Worm (Caenorhabditis elegans) whole organism, late embryonic: ENCODE results near the gene fbxb-51.

ENCODE experiments used
- C38D4.7 ChIP-seq: fragments of 200-800 bp; sonication (Bioruptor generic); optimal IDR thresholded peaks from 2 replicates; lab custom pipeline; 2018; ENCODE audit warnings: mild to moderate bottlenecking, missing genetic modification characterization, moderate library complexity, missing compliant biosample characterization
- Y22D7AL.16 ChIP-seq: sonication (generic microtip); optimal IDR thresholded peaks from 2 replicates; lab custom pipeline; 2016; ENCODE audit warnings: missing genetic modification characterization, missing compliant biosample characterization
- ama-1 ChIP-seq: fragments of 150-350 bp; optimal IDR thresholded peaks from 2 replicates; lab custom pipeline; 2014
- ceh-18 ChIP-seq: sonication (generic microtip); optimal IDR thresholded peaks from 2 replicates; lab custom pipeline; 2016; ENCODE audit warnings: missing genetic modification characterization, missing compliant biosample characterization
- ceh-19 ChIP-seq: fragments of 200-800 bp; sonication (Bioruptor generic); optimal IDR thresholded peaks from 2 replicates; lab custom pipeline; 2018; ENCODE audit warnings: mild to moderate bottlenecking, missing genetic modification characterization, missing compliant biosample characterization
- ceh-22 ChIP-seq: sonication (generic microtip); optimal IDR thresholded peaks from 2 replicates; lab custom pipeline; 2017; ENCODE audit warnings: missing biosample characterization, missing genetic modification characterization
- ceh-24 ChIP-seq: sonication (generic microtip); optimal IDR thresholded peaks from 2 replicates; lab custom pipeline; 2016; ENCODE audit warnings: mild to moderate bottlenecking, missing genetic modification characterization, missing compliant biosample characterization
- ceh-30 ChIP-seq: fragments of 150-350 bp; optimal IDR thresholded peaks from 2 replicates; lab custom pipeline; 2014; ENCODE audit warnings: missing biosample characterization, missing genetic modification characterization
- ceh-31 ChIP-seq: sonication (generic microtip); optimal IDR thresholded peaks from 2 replicates; lab custom pipeline; 2016; ENCODE audit warnings: missing genetic modification characterization, missing compliant biosample characterization
- ceh-45 ChIP-seq: fragments of 200-800 bp; sonication (Bioruptor generic); IDR thresholded peaks from 2 replicates; pipeline ENCODE4 v1.3.6; 2022; ENCODE audit warnings: missing genetic modification reagents, missing genetic modification characterization, missing compliant biosample characterization
- ceh-6 ChIP-seq: fragments of 200-800 bp; sonication (Bioruptor generic); optimal IDR thresholded peaks from 2 replicates; lab custom pipeline; 2018; ENCODE audit warnings: mild to moderate bottlenecking, missing genetic modification characterization, missing compliant biosample characterization
- che-1 ChIP-seq: sonication (generic microtip); optimal IDR thresholded peaks from 2 replicates; lab custom pipeline; 2016; ENCODE audit warnings: mild to moderate bottlenecking, missing genetic modification characterization, missing compliant biosample characterization
- dve-1 ChIP-seq: sonication (generic microtip); optimal IDR thresholded peaks from 2 replicates; lab custom pipeline; 2017; ENCODE audit warnings: antibody characterized with exemption, mild to moderate bottlenecking, missing genetic modification characterization, missing compliant biosample characterization
- elt-4 ChIP-seq: sonication (generic microtip); optimal IDR thresholded peaks from 2 replicates; lab custom pipeline; 2016; ENCODE audit warnings: missing genetic modification characterization, missing compliant biosample characterization
- ets-4 ChIP-seq: sonication (generic microtip); optimal IDR thresholded peaks from 2 replicates; lab custom pipeline; 2016; ENCODE audit warnings: missing genetic modification characterization, missing compliant biosample characterization
- gmeb-2 ChIP-seq: sonication (generic microtip); optimal IDR thresholded peaks from 2 replicates; lab custom pipeline; 2016; ENCODE audit warnings: missing genetic modification characterization, inconsistent platforms, missing compliant biosample characterization
- hlh-13 ChIP-seq: fragments of 200-800 bp; sonication (Bioruptor generic); optimal IDR thresholded peaks from 2 replicates; lab custom pipeline; 2018; ENCODE audit warnings: mild to moderate bottlenecking, missing genetic modification characterization, missing compliant biosample characterization
- hlh-15 ChIP-seq: sonication (generic microtip); optimal IDR thresholded peaks from 2 replicates; lab custom pipeline; 2016; ENCODE audit warnings: missing genetic modification characterization, missing compliant biosample characterization
- hlh-8 ChIP-seq: sonication (generic microtip); optimal IDR thresholded peaks from 2 replicates; lab custom pipeline; 2016; ENCODE audit warnings: missing genotype, missing genetic modification characterization, missing compliant biosample characterization
- lim-6 ChIP-seq: sonication (generic microtip); optimal IDR thresholded peaks from 2 replicates; lab custom pipeline; 2016; ENCODE audit warnings: missing genetic modification characterization, missing compliant biosample characterization
- lin-11 ChIP-seq: fragments of 200-800 bp; sonication (Bioruptor generic); optimal IDR thresholded peaks from 2 replicates; lab custom pipeline; 2018; ENCODE audit warnings: mild to moderate bottlenecking, missing genetic modification characterization, missing compliant biosample characterization
- mec-3 ChIP-seq: sonication (generic microtip); optimal IDR thresholded peaks from 2 replicates; lab custom pipeline; 2016; ENCODE audit warnings: borderline replicate concordance, missing genetic modification characterization, missing compliant biosample characterization
- nfya-1 ChIP-seq: sonication (generic microtip); optimal IDR thresholded peaks from 2 replicates; lab custom pipeline; 2017; ENCODE audit warnings: missing genetic modification characterization, mild to moderate bottlenecking, missing compliant biosample characterization, antibody characterized with exemption, moderate library complexity
- nhr-11 ChIP-seq: fragments of 150-350 bp; optimal IDR thresholded peaks from 2 replicates; lab custom pipeline; 2014; ENCODE audit warnings: missing biosample characterization, missing genetic modification characterization
- nhr-232 ChIP-seq: sonication (generic microtip); optimal IDR thresholded peaks from 2 replicates; lab custom pipeline; 2016; ENCODE audit warnings: missing genetic modification characterization, missing compliant biosample characterization
- odd-2 ChIP-seq: sonication (generic microtip); optimal IDR thresholded peaks from 2 replicates; lab custom pipeline; 2017; ENCODE audit warnings: antibody characterized with exemption, mild to moderate bottlenecking, missing genetic modification characterization, missing compliant biosample characterization
- pat-9 ChIP-seq: fragments of 200-800 bp; sonication (Bioruptor generic); optimal IDR thresholded peaks from 2 replicates; lab custom pipeline; 2018; ENCODE audit warnings: mild to moderate bottlenecking, missing genetic modification characterization, moderate library complexity, missing compliant biosample characterization
- pha-2 ChIP-seq: sonication (generic microtip); optimal IDR thresholded peaks from 2 replicates; lab custom pipeline; 2017; ENCODE audit warnings: mild to moderate bottlenecking, missing genetic modification characterization, missing compliant biosample characterization
- pha-4 ChIP-seq: fragments of 150-350 bp; optimal IDR thresholded peaks from 2 replicates; lab custom pipeline; 2018; ENCODE audit warnings: missing biosample characterization, missing genetic modification reagents, missing genetic modification characterization
- pqm-1 ChIP-seq: sonication (generic microtip); optimal IDR thresholded peaks from 2 replicates; lab custom pipeline; 2016; ENCODE audit warnings: missing genetic modification characterization, missing compliant biosample characterization
- ref-2 ChIP-seq: sonication (generic microtip); optimal IDR thresholded peaks from 2 replicates; lab custom pipeline; 2016; ENCODE audit warnings: missing genetic modification characterization, missing compliant biosample characterization
- sdc-2 ChIP-seq: sonication (generic microtip); optimal IDR thresholded peaks from 2 replicates; lab custom pipeline; 2016; ENCODE audit warnings: missing genotype, missing genetic modification characterization, missing compliant biosample characterization
- tbx-2 ChIP-seq: sonication (generic microtip); optimal IDR thresholded peaks from 2 replicates; lab custom pipeline; 2016; ENCODE audit warnings: missing genetic modification characterization, missing compliant biosample characterization
- ttx-3 ChIP-seq: sonication (generic microtip); optimal IDR thresholded peaks from 2 replicates; lab custom pipeline; 2016; ENCODE audit warnings: missing genetic modification reagents, missing genetic modification characterization, missing compliant biosample characterization
- unc-3 ChIP-seq, 2 experiments: fragments of 200-800 bp in 1 of 2; sonication (Bioruptor generic) in 1 of 2; sonication (generic microtip) in 1 of 2; conservative IDR thresholded peaks in 1 of 2; optimal IDR thresholded peaks in 1 of 2; 2 replicates each; pipeline versions ENCODE4 v1.3.6 to Lab custom; 2016 to 2022; ENCODE audit warnings: missing compliant biosample characterization in 2 of 2, missing genetic modification characterization in 2 of 2, missing genetic modification reagents in 1 of 2
- unc-42 ChIP-seq: sonication (generic microtip); optimal IDR thresholded peaks from 2 replicates; lab custom pipeline; 2016; ENCODE audit warnings: missing genotype, missing genetic modification characterization, missing compliant biosample characterization
- unc-55 ChIP-seq: sonication (generic microtip); optimal IDR thresholded peaks from 2 replicates; lab custom pipeline; 2017; ENCODE audit warnings: missing biosample characterization, missing genetic modification reagents, missing genetic modification characterization
- unc-86 ChIP-seq: sonication (generic microtip); optimal IDR thresholded peaks from 2 replicates; lab custom pipeline; 2016; ENCODE audit warnings: missing genetic modification characterization, missing compliant biosample characterization
- zip-5 ChIP-seq: sonication (generic microtip); optimal IDR thresholded peaks from 2 replicates; lab custom pipeline; 2016; ENCODE audit warnings: missing genetic modification characterization, missing compliant biosample characterization

Gene fbxb-51

DNA sequence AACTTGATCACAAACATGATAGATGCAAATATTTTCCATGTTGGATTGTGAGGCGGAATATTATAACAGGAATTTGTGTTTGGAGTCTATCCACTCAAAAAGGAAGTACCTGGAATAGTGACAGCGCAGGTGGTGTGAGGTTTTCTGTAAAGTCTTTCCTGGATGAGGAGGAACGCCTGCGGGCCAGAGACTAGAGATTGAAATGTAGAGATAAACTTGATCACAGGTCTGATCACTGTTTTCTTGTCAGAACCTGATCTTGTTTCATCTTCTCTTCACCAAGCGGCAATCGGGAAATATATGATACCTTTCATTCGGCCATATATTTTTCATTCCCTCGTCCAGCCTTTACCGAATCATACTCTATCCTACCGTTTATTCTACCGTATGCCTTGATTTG lies 35.8 kb downstream of the fbxb-51 start, which contains the start of gene T07H3.8:
Gene T07H3.8, plus strand, starts transcription at position 301 of the 400 bp plus-strand sequence.
- TF ChIP-seq ama-1 (lab: Kevin White, UChicago) (no peak), ceh-30 (no peak), mec-3 (tag; lab: Kevin White, UChicago) (no peak), ceh-19 (no peak), pha-4 (tag; lab: Kevin White, UChicago) (no peak), pqm-1 (tag; lab: Kevin White, UChicago) (no peak), ceh-24 (tag; lab: Kevin White, UChicago) (no peak), lim-6 (tag; lab: Kevin White, UChicago) (no peak), unc-3 (GFP tag; conservative IDR thresholded peaks at IDR 0.05; lab: Robert Waterston, UW) (no peak), unc-3 (tag; optimal IDR thresholded peaks at IDR 0.05; lab: Kevin White, UChicago) (no peak), ceh-31 (tag; lab: Kevin White, UChicago) (no peak), nhr-232 (tag; lab: Kevin White, UChicago) (no peak), odd-2 (tag; lab: Kevin White, UChicago) (no peak), lin-11 (tag; lab: Kevin White, UChicago) (no peak), ceh-45 (GFP tag; lab: Robert Waterston, UW) (no peak), ceh-18 (tag; lab: Kevin White, UChicago) (no peak), sdc-2 (tag; lab: Kevin White, UChicago) (no peak), nfya-1 (tag; lab: Kevin White, UChicago) (no peak), hlh-8 (no peak), C38D4.7 (GFP tag; lab: Kevin White, UChicago) (no peak), zip-5 (tag; lab: Kevin White, UChicago) (no peak)

DNA sequence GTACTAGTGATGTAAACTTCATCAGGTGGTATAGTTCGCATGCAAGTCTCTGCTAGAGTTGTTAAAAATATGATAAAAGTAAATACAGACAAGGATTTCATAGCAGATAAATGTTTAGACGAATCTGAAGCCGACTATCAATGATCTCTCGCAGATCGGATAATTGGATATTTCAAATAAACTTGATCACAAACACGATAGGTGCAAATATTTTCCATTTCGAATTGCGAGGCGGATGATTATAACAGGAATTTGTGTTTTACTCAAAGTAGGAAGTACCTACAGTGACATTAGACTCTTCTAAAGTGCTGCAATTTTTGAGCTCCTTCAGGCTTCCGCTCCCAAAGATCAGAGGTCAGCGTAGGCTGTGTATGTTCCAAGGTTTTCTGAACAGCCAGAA lies 39.3 kb downstream of the fbxb-51 start, which contains the start of gene T07H3.7:
Gene T07H3.7, minus strand, starts transcription at position 101 of the 400 bp plus-strand sequence.
- TF ChIP-seq ref-2 (tag; lab: Kevin White, UChicago) = no peak
- TF ChIP-seq Y22D7AL.16 (tag; lab: Kevin White, UChicago) = no peak
- no peak for TF ChIP-seq elt-4 (tag; lab: Kevin White, UChicago)
- TF ChIP-seq nhr-11 (tag; lab: Kevin White, UChicago) = no peak
- no peak for TF ChIP-seq ceh-6 (GFP tag; lab: Kevin White, UChicago)
- no peak for TF ChIP-seq mec-3 (tag; lab: Kevin White, UChicago)
- no peak for TF ChIP-seq zip-5 (tag; lab: Kevin White, UChicago)
- TF ChIP-seq unc-55 = no peak
- TF ChIP-seq dve-1 = no peak
- no peak for TF ChIP-seq nfya-1 (tag; lab: Kevin White, UChicago)

DNA sequence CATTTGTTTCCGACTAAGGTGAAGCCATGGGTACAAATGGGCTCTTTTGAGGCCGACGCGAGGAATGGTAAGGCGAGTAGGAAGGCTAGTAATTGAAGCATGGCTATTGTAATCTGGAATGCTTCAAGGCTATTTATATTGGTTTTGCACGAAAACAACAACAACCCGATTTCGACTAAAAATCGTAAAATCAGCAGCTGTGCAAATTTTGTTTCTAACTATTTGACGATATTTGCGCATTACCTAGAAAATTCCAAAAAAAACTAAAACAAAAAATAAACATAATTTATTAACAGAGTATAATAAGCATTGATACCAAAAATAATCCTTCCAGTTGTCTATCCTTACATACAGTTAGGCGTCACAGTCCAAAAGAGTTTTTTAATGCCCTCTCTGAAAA lies 44.6 kb downstream of the fbxb-51 start, which contains the start of gene clec-20:
Gene clec-20, minus strand, starts transcription at position 101 of the 400 bp plus-strand sequence.
- TF ChIP-seq ttx-3 (tag; lab: Kevin White, UChicago) = no peak
- TF ChIP-seq ets-4 (tag; lab: Kevin White, UChicago) = no peak
- TF ChIP-seq ceh-30 = no peak
- TF ChIP-seq hlh-13 (GFP tag; lab: Kevin White, UChicago) = no peak
- no peak for TF ChIP-seq che-1 (tag; lab: Kevin White, UChicago)
- TF ChIP-seq unc-42 (tag; lab: Kevin White, UChicago) = no peak
- TF ChIP-seq ceh-18 (tag; lab: Kevin White, UChicago) = no peak
- no peak for TF ChIP-seq unc-86 (tag; lab: Kevin White, UChicago)
- TF ChIP-seq pat-9 (tag; lab: Kevin White, UChicago) = no peak
- TF ChIP-seq pha-2 (tag; lab: Kevin White, UChicago) = no peak
- TF ChIP-seq hlh-15 = no peak
- TF ChIP-seq pqm-1 (tag; lab: Kevin White, UChicago) = no peak
- no peak for TF ChIP-seq gmeb-2 (tag; lab: Kevin White, UChicago)
- no peak for TF ChIP-seq odd-2 (tag; lab: Kevin White, UChicago)
- no peak for TF ChIP-seq tbx-2 (tag; lab: Kevin White, UChicago)
- no peak for TF ChIP-seq ceh-19
- TF ChIP-seq ceh-24 (tag; lab: Kevin White, UChicago) = no peak
- TF ChIP-seq ceh-22 = no peak
- no peak for TF ChIP-seq mec-3 (tag; lab: Kevin White, UChicago)
